Fruit fly (Drosophila melanogaster): ENCODE results near the gene trv.

The trv gene

dm6 chr3R:28026315-28026714 lies at the start of gene trv:
Gene trv, plus strand, starts transcription at chr3R:28026615.
- TF ChIP-seq CTCF (optimal IDR thresholded peaks at IDR 0.05) = no peak
- no peak for TF ChIP-seq CG8478 (optimal IDR thresholded peaks at IDR 0.05)

- TF ChIP-seq CTCF (optimal IDR thresholded peaks at IDR 0.05) (no peak), CG8478 (optimal IDR thresholded peaks at IDR 0.05) (no peak)
These were observed 39.6 kb upstream of the trv start for dm6 chr3R:27986794-27987193.

- TF ChIP-seq CG8478 (optimal IDR thresholded peaks at IDR 0.05) (no peak), CTCF (optimal IDR thresholded peaks at IDR 0.05) (no peak)
These were observed 39.1 kb upstream of the trv start for dm6 chr3R:27987329-27987728.

- TF ChIP-seq CTCF (optimal IDR thresholded peaks at IDR 0.05) = no peak
- TF ChIP-seq CG8478 (optimal IDR thresholded peaks at IDR 0.05) = no peak
These were observed 38.6 kb upstream of the trv start for dm6 chr3R:27987772-27988171.

DNA sequence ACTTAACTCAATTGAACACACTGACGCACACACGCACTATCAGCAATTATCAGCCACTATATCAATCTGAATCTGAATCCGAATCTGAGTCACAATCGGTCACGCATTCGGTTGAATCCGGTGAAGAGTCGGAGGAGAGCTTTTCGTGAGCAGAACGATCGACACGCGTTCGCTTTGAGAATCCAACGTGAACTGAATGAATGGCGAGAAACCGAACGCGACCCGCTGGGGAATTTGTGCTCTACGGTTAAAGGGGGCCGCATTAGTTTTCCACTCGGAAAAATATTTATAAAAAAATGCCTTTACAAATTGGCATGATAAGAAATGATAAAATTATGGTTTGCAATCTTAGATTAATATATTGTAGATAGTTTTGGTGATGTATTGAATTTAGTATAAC lies 38.2 kb upstream of the trv start, which contains the start of gene betaTub97EF:
Gene betaTub97EF, minus strand, starts transcription at position 196 of the 400 bp plus-strand sequence.
- TF ChIP-seq CTCF (optimal IDR thresholded peaks at IDR 0.05) (no peak), CG8478 (optimal IDR thresholded peaks at IDR 0.05) (no peak)

DNA sequence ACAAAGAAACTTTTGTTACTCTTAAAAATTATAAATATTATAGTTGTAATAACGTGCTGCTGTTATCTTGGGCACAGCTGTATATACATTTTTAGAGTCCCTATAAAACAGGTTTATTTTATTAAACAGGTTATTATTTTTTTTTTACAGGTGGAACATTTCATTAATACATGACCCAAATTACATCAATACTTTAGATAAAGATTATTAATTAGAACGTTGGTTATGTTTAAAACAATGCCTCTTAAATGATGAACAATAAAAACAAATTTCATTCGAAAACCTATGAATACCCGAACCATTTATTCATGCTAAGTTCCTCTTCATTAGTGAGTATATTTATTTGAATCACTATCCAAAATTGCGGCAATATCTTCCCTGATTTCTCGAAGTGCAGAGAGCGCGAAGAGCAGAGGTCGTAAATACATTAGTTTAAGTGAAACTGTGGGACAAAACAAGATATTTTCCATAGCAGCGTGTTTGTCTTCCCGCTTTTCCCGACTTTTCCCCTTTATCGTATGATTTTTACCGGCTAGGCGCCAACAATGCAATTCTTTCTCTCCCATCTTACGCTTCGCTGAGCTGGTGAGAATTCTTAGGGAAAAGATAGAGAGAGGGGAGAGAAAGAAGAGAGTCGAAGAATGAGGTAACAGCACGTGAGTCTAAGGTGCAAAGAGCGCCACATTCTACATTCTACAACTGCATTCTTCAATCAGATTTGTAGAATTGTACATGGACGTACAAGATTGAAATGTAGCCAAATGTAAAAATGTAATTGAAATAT lies 37.6 kb upstream of the trv start:
- no peak for TF ChIP-seq CG8478 (optimal IDR thresholded peaks at IDR 0.05)
- TF ChIP-seq CTCF (optimal IDR thresholded peaks at IDR 0.05) = no peak

dm6 chr3R:27990651-27991050 lies 35.8 kb upstream of the trv start, which contains the start of gene CG4815:
Gene CG4815, minus strand, starts transcription at chr3R:27990751.
- TF ChIP-seq CG8478 (optimal IDR thresholded peaks at IDR 0.05) (no peak), CTCF (optimal IDR thresholded peaks at IDR 0.05) (no peak)

dm6 chr3R:28004034-28004433 lies 22.4 kb upstream of the trv start:
- TF ChIP-seq CTCF (optimal IDR thresholded peaks at IDR 0.05) = no peak
- no peak for TF ChIP-seq CG8478 (optimal IDR thresholded peaks at IDR 0.05)

DNA sequence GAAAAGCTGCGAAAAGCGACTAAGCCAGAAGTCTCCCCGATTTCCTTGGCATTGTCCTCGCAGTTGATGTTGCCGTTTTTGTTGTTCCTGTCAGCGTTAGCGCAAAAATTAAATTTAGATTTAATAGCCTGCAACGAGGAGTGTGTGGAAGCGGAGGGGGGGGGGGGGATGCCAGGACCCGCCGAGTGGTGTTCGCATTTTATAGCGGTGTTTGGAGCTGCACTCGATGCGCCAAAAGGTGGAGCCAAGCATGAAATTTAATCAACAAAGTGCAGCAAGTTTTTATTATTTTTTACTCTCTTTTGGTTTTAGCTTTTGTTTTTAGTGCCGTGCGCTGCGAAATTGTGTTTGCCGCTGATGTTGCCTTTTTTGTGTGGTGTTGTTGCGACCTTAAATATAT lies 11.4 kb upstream of the trv start:
- TF ChIP-seq CG8478 (optimal IDR thresholded peaks at IDR 0.05) = no peak
- TF ChIP-seq CTCF (optimal IDR thresholded peaks at IDR 0.05) = no peak

dm6 chr3R:28019795-28020194 lies 6.6 kb upstream of the trv start:
- TF ChIP-seq CTCF (optimal IDR thresholded peaks at IDR 0.05) (no peak), CG8478 (optimal IDR thresholded peaks at IDR 0.05) (no peak)

DNA sequence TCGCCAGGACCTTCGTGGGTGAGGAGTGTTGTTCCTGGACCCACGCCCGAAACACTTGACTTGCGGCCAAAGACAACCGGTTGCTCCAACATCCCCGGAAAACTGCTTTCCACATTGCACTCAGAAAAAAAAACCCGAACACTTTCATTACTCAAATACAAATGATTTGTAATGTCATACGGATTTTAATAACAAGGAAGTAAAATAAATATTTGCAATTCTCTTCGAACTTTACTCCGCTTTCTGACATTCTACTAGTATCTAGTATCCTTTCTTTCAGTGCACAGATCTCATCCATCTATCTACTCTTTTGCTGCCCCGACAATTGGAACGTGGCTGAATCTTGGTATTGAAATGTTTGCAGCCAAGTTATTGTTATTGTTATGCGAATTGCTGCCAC lies 5.8 kb upstream of the trv start:
- TF ChIP-seq CG8478 (optimal IDR thresholded peaks at IDR 0.05) (no peak), CTCF (optimal IDR thresholded peaks at IDR 0.05) (no peak)

DNA sequence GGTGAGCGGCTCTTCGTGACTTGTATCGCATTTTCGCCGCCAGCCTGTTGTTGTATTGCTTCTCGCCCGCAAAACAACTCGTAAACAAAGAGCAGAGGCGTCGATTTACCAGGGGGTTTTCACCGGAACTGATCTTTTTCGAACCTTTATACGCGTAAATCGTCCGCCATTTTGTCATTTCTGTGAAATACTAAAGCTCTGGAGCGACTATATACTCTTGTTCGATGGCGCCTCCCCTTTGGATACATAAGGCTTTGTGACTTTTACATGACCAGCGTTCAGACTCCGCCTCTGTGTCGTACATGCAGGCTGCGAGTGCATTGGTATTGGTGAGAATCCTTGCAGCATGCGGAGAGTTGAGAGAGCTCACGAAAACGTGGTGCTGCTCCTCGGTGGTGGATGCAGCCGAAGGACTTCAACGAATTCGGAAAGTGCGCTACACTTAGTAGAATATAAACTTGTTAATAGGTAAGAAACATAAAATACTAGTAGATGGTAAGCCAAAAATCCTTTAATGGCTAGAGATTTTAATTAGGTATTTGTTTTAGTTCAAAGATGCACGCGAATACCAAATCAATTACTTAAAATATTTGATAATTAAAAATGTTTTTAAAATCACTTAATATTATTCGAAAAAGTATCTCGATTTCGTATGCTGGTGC lies 1.0 kb upstream of the trv start:
- TF ChIP-seq CG8478 (optimal IDR thresholded peaks at IDR 0.05) (no peak), CTCF (optimal IDR thresholded peaks at IDR 0.05) (no peak)

dm6 chr3R:28047172-28047671 lies 20.8 kb downstream of the trv start:
- TF ChIP-seq CG8478 (optimal IDR thresholded peaks at IDR 0.05) = no peak
- TF ChIP-seq CTCF (optimal IDR thresholded peaks at IDR 0.05) = no peak

DNA sequence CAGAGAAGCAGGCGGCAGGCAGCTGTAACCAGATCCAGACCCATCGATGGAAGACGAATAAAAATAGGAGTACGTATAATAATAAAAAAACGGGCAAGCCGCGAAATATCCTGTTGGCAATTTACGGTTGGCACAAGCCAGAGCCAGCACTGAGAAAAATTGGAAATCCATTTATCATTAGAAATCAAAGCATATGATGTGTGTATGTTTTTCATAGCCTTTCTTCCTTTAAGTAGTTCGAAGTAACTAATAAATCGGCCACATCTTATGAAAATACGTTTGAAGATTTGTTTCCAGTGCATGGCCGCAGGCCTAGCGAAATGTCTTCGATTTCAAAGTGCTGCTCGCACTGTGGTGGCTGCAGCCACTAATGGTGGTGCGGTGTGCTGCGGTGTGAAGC lies 90.4 kb downstream of the trv start:
- TF ChIP-seq CTCF (optimal IDR thresholded peaks at IDR 0.05) = no peak
- no peak for TF ChIP-seq CG8478 (optimal IDR thresholded peaks at IDR 0.05)

dm6 chr3R:28118111-28118510 lies 91.7 kb downstream of the trv start:
- TF ChIP-seq CTCF (optimal IDR thresholded peaks at IDR 0.05) = no peak
- no peak for TF ChIP-seq CG8478 (optimal IDR thresholded peaks at IDR 0.05)

dm6 chr3R:28126241-28126640 lies 99.8 kb downstream of the trv start:
- TF ChIP-seq CG8478 (optimal IDR thresholded peaks at IDR 0.05) = no peak
- no peak for TF ChIP-seq CTCF (optimal IDR thresholded peaks at IDR 0.05)
